Fruit fly (Drosophila melanogaster) Kc167 (cell line): Measurements from ENCODE around the gene Jon25Bii.

Experiments used
- Myc ChIP-seq: fragments of >200 bp; optimal IDR thresholded peaks from 2 replicates; lab custom pipeline; 2017; ENCODE audit warnings: missing external identifiers
- Sin3A ChIP-seq: fragments of >200 bp; optimal IDR thresholded peaks from 2 replicates; lab custom pipeline; 2018; ENCODE audit warnings: missing external identifiers
- h ChIP-seq: fragments of >200 bp; optimal IDR thresholded peaks from 3 replicates; lab custom pipeline; 2018; ENCODE audit warnings: missing external identifiers
- insv ChIP-seq: fragments of >200 bp; optimal IDR thresholded peaks from 3 replicates; lab custom pipeline; 2018; ENCODE audit warnings: missing external identifiers
- psq ChIP-seq: fragments of >200 bp; optimal IDR thresholded peaks from 2 replicates; lab custom pipeline; 2017; ENCODE audit warnings: missing external identifiers
- ttk ChIP-seq: sonication (Bioruptor generic); optimal IDR thresholded peaks from 2 replicates; lab custom pipeline; 2017; ENCODE audit warnings: missing external identifiers

The Jon25Bii gene

DNA sequence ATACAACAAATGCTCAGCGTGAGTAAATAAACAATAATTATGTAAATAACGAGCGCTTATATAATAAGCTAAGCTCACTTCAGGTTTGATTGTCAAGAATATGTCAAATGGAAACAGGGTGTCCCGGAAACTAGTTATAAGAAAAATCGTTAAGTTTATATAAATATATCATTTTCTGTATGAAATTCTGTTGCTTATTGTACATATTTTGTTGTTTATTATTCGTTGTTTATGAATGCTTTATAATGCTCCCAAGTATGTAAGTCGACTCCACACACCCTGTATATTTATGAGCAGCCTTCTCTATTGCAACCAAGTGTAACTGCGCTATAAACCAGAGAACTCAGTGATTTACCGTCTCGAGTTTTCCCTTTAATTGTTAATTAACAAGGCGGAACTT, 22.4 kb downstream of the Jon25Bii start:
- TF ChIP-seq Myc (lab: Kevin White, UChicago) (no peak), h (lab: Kevin White, UChicago) (no peak), Sin3A (lab: Kevin White, UChicago) (no peak), insv (lab: Kevin White, UChicago) (no peak), psq (lab: Kevin White, UChicago) (no peak), ttk (no peak)

DNA sequence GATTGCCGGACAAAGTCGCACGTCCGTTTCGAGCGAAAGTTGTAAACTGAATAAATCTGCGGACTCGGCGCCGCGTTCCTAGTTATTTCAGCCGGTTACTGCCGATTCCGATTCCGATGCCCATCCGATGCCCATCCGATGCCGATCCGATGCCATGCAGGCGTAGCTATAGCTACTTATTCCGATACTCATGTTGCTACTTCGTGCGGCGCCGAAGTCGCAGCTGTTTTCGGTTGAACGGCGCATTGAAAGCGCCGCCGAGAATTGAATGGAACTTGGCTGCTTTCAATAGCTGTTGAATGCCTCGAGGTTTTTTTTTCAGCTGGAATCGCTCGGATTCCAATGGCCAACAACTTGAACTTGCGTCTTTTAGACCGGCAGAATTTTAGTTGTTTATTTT, 24.6 kb downstream of the Jon25Bii start:
- TF ChIP-seq h (lab: Kevin White, UChicago) = no peak

DNA sequence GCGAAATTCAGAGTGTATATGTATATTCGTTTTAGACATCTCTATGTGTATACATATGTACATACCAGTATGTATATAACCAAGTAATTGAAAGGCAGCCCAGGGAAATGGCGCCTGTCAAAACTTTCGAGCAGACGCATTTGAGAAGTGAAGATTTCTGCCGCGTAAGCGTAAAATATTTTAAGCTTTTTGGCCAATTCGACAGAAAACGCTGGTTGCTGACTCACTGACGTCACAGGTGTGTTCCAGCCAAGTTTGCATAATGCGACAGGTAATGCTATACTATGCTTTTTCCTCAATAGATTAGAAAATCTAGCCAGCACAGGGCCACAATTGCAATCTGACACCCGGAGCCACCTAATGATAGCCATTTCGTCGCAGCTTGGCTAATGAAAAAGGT, 36.2 kb downstream of the Jon25Bii start:
- TF ChIP-seq Myc (lab: Kevin White, UChicago) (no peak), h (lab: Kevin White, UChicago) (no peak), insv (lab: Kevin White, UChicago) (no peak), ttk (no peak), Sin3A (lab: Kevin White, UChicago) (no peak), psq (lab: Kevin White, UChicago) (no peak)

DNA sequence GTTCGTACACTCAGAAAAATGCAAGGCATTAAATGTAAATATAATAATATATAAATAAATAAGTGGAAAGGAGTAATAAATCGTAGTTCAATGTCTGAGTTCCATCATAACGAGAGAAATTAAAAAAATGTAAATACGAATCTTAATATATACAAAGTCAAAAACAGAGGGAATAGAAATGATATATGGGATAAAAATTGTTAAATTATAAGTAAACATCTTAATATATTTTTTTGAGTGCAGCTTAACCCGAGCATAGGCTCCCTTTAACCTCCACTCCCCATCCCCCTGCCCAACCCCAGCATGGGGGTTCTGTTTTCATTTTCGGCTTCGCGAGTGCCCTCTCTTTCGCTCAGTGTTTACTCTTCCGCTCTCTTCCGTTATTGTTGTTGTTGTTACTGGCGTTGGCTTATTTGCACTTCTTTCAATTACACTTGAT, 37.2 kb downstream of the Jon25Bii start:
- TF ChIP-seq Myc (lab: Kevin White, UChicago) (no peak), ttk (no peak), Sin3A (lab: Kevin White, UChicago) (no peak), psq (lab: Kevin White, UChicago) (no peak), h (lab: Kevin White, UChicago) (no peak), insv (lab: Kevin White, UChicago) (no peak)

DNA sequence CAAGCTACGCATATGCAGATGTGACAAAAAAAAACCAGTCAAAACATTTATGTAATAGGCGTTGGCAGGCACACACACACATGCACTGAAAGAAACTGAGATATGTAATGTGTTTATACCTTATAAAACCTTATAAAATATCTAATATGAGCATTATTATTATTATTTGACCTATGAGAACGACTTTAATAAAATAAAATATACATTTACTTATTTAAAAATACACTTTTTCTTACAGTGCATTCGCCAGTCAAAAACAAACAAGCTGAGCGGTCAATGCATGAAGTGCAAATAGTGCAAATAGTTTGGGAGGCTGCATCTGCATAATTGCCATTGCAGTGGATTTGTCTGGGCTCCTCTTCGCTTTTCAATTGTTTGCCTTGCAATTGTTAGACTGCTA, 45.0 kb downstream of the Jon25Bii start:
- TF ChIP-seq Sin3A (lab: Kevin White, UChicago) (no peak), Myc (lab: Kevin White, UChicago) (no peak), insv (lab: Kevin White, UChicago) (no peak), h (lab: Kevin White, UChicago) (no peak), psq (lab: Kevin White, UChicago) (no peak), ttk (no peak)

DNA sequence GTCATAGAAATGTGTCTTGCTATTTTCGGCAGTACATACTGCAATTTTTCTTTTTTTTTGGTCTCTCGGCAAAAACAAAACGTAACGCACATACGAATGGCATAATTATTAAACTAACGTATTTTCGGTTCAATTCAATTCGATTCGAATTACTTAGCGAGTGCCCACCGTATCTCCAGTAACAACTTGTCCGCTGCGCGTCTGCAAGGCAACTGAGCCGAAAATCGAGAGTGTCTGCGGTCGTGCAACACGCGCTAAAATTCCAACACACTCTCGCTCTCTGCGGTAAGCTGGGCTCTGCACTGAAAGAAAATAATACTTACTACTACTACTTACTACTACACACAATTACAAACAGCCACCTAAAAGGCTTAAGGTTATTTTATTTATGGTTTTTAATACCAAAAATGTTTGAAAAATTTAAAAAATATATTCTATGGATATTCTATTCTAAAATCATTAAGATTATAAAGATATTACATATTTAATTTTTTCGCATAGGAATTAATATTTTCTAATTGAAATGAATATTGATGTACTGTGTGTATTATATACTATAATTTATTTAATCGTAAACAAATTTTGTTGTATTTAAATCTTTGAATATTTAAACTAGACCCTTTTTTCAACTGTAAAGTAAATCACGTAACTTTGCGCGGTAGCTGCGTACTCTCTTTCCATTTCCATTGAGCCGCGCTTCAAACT, 46.2 kb downstream of the Jon25Bii start, which contains the start of gene snsl:
Gene snsl, minus strand, starts transcription at position 217 of the 705 bp plus-strand sequence.
- TF ChIP-seq insv (lab: Kevin White, UChicago) (no peak), h (lab: Kevin White, UChicago) (no peak), ttk (no peak), Myc (lab: Kevin White, UChicago) (no peak), Sin3A (lab: Kevin White, UChicago) (no peak), psq (lab: Kevin White, UChicago) (no peak)

DNA sequence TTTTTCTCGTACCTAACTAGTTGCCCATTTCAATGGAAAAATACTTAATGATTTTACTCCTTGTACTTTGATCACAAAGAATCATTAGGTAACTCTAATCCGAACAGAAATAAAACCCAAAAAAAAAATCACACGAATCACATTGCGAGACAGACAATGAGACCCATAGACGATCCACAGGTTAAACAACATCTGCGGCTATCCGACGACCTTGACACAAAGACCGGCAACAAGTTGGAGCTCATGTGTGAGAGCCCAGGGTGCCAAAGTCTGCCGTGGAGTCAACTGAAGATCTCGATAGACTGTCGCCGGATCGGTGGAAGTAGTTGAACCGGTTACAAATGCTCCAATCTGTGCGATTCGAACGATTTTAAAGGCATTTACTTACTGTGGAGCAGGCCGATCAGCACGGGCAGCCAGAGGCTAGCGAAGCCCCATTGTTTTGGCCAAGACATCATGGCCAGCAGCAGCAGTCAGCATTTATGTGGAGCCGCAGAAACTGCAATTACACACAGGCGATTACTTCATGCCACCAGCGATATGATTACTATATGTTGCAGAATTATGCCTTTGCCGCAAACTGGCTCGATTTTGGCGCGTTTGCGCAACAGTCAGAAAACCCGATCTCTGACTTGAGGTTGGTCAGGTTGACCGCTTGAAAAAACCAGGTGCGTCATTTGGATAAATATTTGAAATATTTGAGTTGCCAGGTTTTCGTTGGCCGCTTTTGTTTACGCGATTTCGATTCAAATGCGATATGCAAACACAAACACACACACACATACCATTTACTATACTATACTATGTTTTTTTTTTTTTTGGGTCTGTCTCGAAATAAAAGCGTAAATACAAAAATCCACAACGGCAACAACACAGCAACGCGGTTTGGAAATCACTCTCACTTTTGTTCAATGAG, 47.3 kb downstream of the Jon25Bii start:
- TF ChIP-seq Sin3A (lab: Kevin White, UChicago) (no peak), insv (lab: Kevin White, UChicago) (no peak), ttk (no peak), Myc (lab: Kevin White, UChicago) (no peak), h (lab: Kevin White, UChicago) (no peak), psq (lab: Kevin White, UChicago) (no peak)

DNA sequence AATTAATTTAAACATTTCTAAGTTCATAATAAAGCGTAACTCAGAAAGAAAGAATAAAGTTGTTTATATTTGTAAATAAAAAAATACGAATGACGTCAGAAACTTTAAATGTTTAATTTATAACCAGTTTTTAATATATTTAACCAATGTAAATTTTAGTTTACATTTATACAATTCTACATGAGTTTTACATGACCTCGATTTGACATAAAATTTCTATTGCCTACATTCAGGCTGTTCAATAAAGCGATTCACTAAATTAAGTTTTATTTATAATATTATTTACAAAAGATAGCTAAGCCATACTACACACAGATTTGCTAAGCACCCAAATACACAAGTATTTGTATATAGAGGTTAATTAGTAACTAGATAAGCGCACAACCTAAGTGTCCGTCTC, 49.1 kb downstream of the Jon25Bii start:
- TF ChIP-seq h (lab: Kevin White, UChicago) = no peak
- TF ChIP-seq Myc (lab: Kevin White, UChicago) = no peak
- no peak for TF ChIP-seq Sin3A (lab: Kevin White, UChicago)
- TF ChIP-seq ttk = no peak
- TF ChIP-seq insv (lab: Kevin White, UChicago) = no peak
- TF ChIP-seq psq (lab: Kevin White, UChicago) = no peak
